Worm (Caenorhabditis elegans) whole organism, mixed stage, embryonic: ENCODE measurements around the gene C47A4.1.
A peak's percentile ranks its signal among the peaks of the same experiment; 100 is the strongest.

Experiments used
- M03D4.4 ChIP-seq: sonication (generic microtip); optimal IDR thresholded peaks from 2 replicates; lab custom pipeline; 2017; ENCODE audit warnings: mild to moderate bottlenecking, missing genetic modification characterization, missing compliant biosample characterization
- bed-3 ChIP-seq: fragments of 200-800 bp; sonication (Bioruptor generic); optimal IDR thresholded peaks from 3 replicates; lab custom pipeline; 2018; ENCODE audit warnings: mild to moderate bottlenecking, missing genetic modification characterization, moderate library complexity, missing compliant biosample characterization
- blmp-1 ChIP-seq: fragments of 150-350 bp; optimal IDR thresholded peaks from 2 replicates; lab custom pipeline; 2014; ENCODE audit warnings: missing biosample characterization, missing genetic modification characterization
- ceh-39 ChIP-seq: fragments of 150-350 bp; optimal IDR thresholded peaks from 2 replicates; lab custom pipeline; 2014; ENCODE audit warnings: missing biosample characterization, missing genetic modification characterization
- ceh-43 ChIP-seq: fragments of 200-800 bp; sonication (Bioruptor generic); optimal IDR thresholded peaks from 2 replicates; lab custom pipeline; 2018; ENCODE audit warnings: mild to moderate bottlenecking, missing genetic modification characterization, moderate library complexity, missing compliant biosample characterization
- ceh-83 ChIP-seq: fragments of 200-800 bp; sonication (Bioruptor generic); optimal IDR thresholded peaks from 2 replicates; lab custom pipeline; 2018; ENCODE audit warnings: mild to moderate bottlenecking, missing genetic modification characterization, missing compliant biosample characterization
- ces-1 ChIP-seq: fragments of 150-350 bp; optimal IDR thresholded peaks from 2 replicates; lab custom pipeline; 2014; ENCODE audit warnings: missing biosample characterization, missing genetic modification reagents, missing genetic modification characterization
- cnd-1 ChIP-seq: fragments of 200-800 bp; sonication (Bioruptor generic); optimal IDR thresholded peaks from 2 replicates; lab custom pipeline; 2018; ENCODE audit warnings: mild to moderate bottlenecking, missing genetic modification characterization, missing compliant biosample characterization
- drap-1 ChIP-seq: fragments of 200-800 bp; sonication (Bioruptor generic); optimal IDR thresholded peaks from 3 replicates; lab custom pipeline; 2018; ENCODE audit warnings: mild to moderate bottlenecking, missing genetic modification characterization, missing compliant biosample characterization
- elt-1 ChIP-seq: sonication (generic microtip); optimal IDR thresholded peaks from 2 replicates; lab custom pipeline; 2017; ENCODE audit warnings: missing genetic modification characterization, mild to moderate bottlenecking, missing compliant biosample characterization, antibody characterized with exemption, moderate library complexity, borderline replicate concordance; ENCODE audit not compliant: insufficient read depth
- elt-3 ChIP-seq: fragments of 150-350 bp; optimal IDR thresholded peaks from 2 replicates; lab custom pipeline; 2014; ENCODE audit warnings: missing biosample characterization, missing genetic modification characterization
- flh-1 ChIP-seq: fragments of 200-800 bp; sonication (Bioruptor generic); optimal IDR thresholded peaks from 2 replicates; lab custom pipeline; 2018; ENCODE audit warnings: mild to moderate bottlenecking, missing genetic modification characterization, moderate library complexity, missing compliant biosample characterization
- ham-2 ChIP-seq: fragments of 200-800 bp; sonication (Bioruptor generic); optimal IDR thresholded peaks from 2 replicates; lab custom pipeline; 2018; ENCODE audit warnings: mild to moderate bottlenecking, missing genetic modification characterization, missing compliant biosample characterization
- hlh-1 ChIP-seq: fragments of 150-350 bp; optimal IDR thresholded peaks from 2 replicates; lab custom pipeline; 2014; ENCODE audit warnings: missing biosample characterization, missing genetic modification reagents, missing genetic modification characterization
- lin-13 ChIP-seq: fragments of 150-350 bp; optimal IDR thresholded peaks from 2 replicates; lab custom pipeline; 2014; ENCODE audit warnings: missing biosample characterization, missing genetic modification characterization
- lsy-2 ChIP-seq: fragments of 150-350 bp; optimal IDR thresholded peaks from 2 replicates; lab custom pipeline; 2014; ENCODE audit warnings: missing biosample characterization, missing genetic modification characterization
- mab-5 ChIP-seq: fragments of 150-350 bp; optimal IDR thresholded peaks from 2 replicates; lab custom pipeline; 2014; ENCODE audit warnings: missing biosample characterization, missing genetic modification characterization
- mep-1 ChIP-seq: fragments of 150-350 bp; optimal IDR thresholded peaks from 2 replicates; lab custom pipeline; 2017; ENCODE audit warnings: missing biosample characterization, missing genetic modification reagents, missing genetic modification characterization, inconsistent platforms
- mls-2 ChIP-seq: sonication (generic microtip); optimal IDR thresholded peaks from 2 replicates; lab custom pipeline; 2016; ENCODE audit warnings: mild to moderate bottlenecking, missing genetic modification characterization, moderate library complexity, missing compliant biosample characterization
- nhr-12 ChIP-seq: fragments of 150-350 bp; optimal IDR thresholded peaks from 2 replicates; lab custom pipeline; 2014; ENCODE audit warnings: missing biosample characterization, missing genetic modification characterization
- nhr-2 ChIP-seq: fragments of 150-350 bp; optimal IDR thresholded peaks from 2 replicates; lab custom pipeline; 2014; ENCODE audit warnings: missing biosample characterization, missing genetic modification characterization
- nhr-237 ChIP-seq: fragments of 150-350 bp; optimal IDR thresholded peaks from 2 replicates; lab custom pipeline; 2014; ENCODE audit warnings: missing biosample characterization, missing genetic modification characterization
- nhr-28 ChIP-seq: fragments of 150-350 bp; optimal IDR thresholded peaks from 2 replicates; lab custom pipeline; 2014; ENCODE audit warnings: missing biosample characterization, missing genetic modification characterization
- nhr-76 ChIP-seq: sonication (generic microtip); optimal IDR thresholded peaks from 2 replicates; lab custom pipeline; 2017; ENCODE audit warnings: missing biosample characterization, missing genetic modification characterization
- pha-4 ChIP-seq: fragments of 150-350 bp; optimal IDR thresholded peaks from 2 replicates; lab custom pipeline; 2018; ENCODE audit warnings: missing biosample characterization, missing genetic modification reagents, missing genetic modification characterization
- sem-2 ChIP-seq: fragments of 200-800 bp; sonication (Bioruptor generic); optimal IDR thresholded peaks from 2 replicates; lab custom pipeline; 2018; ENCODE audit warnings: mild to moderate bottlenecking, missing genetic modification characterization, missing compliant biosample characterization
- snpc-4 ChIP-seq: fragments of 150-350 bp; optimal IDR thresholded peaks from 2 replicates; lab custom pipeline; 2014; ENCODE audit warnings: missing biosample characterization, missing genetic modification characterization
- sptf-1 ChIP-seq: sonication (generic microtip); optimal IDR thresholded peaks from 2 replicates; lab custom pipeline; 2017; ENCODE audit warnings: mild to moderate bottlenecking, missing genetic modification characterization, moderate library complexity, missing compliant biosample characterization
- tbx-8 ChIP-seq: fragments of 200-800 bp; sonication (Bioruptor generic); optimal IDR thresholded peaks from 2 replicates; lab custom pipeline; 2018; ENCODE audit warnings: mild to moderate bottlenecking, missing genetic modification characterization, moderate library complexity, missing compliant biosample characterization
- unc-120 ChIP-seq: sonication (generic microtip); optimal IDR thresholded peaks from 2 replicates; lab custom pipeline; 2017; ENCODE audit warnings: missing genetic modification characterization, missing compliant biosample characterization; ENCODE audit not compliant: poor library complexity, severe bottlenecking
- unc-39 ChIP-seq: fragments of 150-350 bp; optimal IDR thresholded peaks from 2 replicates; lab custom pipeline; 2014; ENCODE audit warnings: missing biosample characterization, missing genetic modification characterization
- unc-62 ChIP-seq: fragments of 150-350 bp; optimal IDR thresholded peaks from 2 replicates; lab custom pipeline; 2014; ENCODE audit warnings: missing biosample characterization, missing genetic modification reagents, missing genetic modification characterization
- zip-8 ChIP-seq: fragments of 150-350 bp; optimal IDR thresholded peaks from 2 replicates; lab custom pipeline; 2014; ENCODE audit warnings: missing biosample characterization, missing genetic modification characterization
- ztf-11 ChIP-seq: fragments of 150-350 bp; optimal IDR thresholded peaks from 2 replicates; lab custom pipeline; 2014; ENCODE audit warnings: missing biosample characterization, missing genetic modification characterization

C47A4.1 gene

ce11 chrIV:13707894-13708293 lies 8.3 kb downstream of the C47A4.1 start:
- TF ChIP-seq nhr-2 (tag; lab: Kevin White, UChicago) (peak; percentile 36), mab-5 (tag; lab: Kevin White, UChicago) (no peak), unc-62 (peak; percentile 65)
- TF ChIP-seq, all 35 proteins: peak for 2

- TF ChIP-seq ceh-39 (tag; lab: Kevin White, UChicago) (no peak), mls-2 (tag; lab: Kevin White, UChicago) (no peak), ceh-83 (no peak), sptf-1 (tag; lab: Kevin White, UChicago) (no peak), nhr-237 (tag; lab: Kevin White, UChicago) (no peak), elt-3 (tag; lab: Kevin White, UChicago) (no peak), ces-1 (GFP tag; lab: Kevin White, UChicago) (no peak), nhr-12 (no peak), ztf-11 (tag; lab: Kevin White, UChicago) (no peak), bed-3 (GFP tag; lab: Kevin White, UChicago) (no peak), unc-39 (tag; lab: Kevin White, UChicago) (no peak), drap-1 (GFP tag; lab: Kevin White, UChicago) (no peak), ceh-43 (GFP tag; lab: Kevin White, UChicago) (no peak), cnd-1 (tag; lab: Kevin White, UChicago) (no peak), sem-2 (GFP tag; lab: Kevin White, UChicago) (no peak), lsy-2 (no peak), elt-1 (tag; lab: Kevin White, UChicago) (peak; percentile 88), unc-120 (tag; lab: Kevin White, UChicago) (peak; percentile 42), zip-8 (tag; lab: Kevin White, UChicago) (no peak), snpc-4 (no peak), flh-1 (GFP tag; lab: Kevin White, UChicago) (no peak), hlh-1 (tag; lab: Kevin White, UChicago) (peak; percentile 72), nhr-2 (tag; lab: Kevin White, UChicago) (peak; percentile 89), nhr-28 (no peak), unc-62 (peak; percentile 100), blmp-1 (tag; lab: Kevin White, UChicago) (no peak), tbx-8 (GFP tag; lab: Kevin White, UChicago) (peak; percentile 18), mep-1 (tag; lab: Kevin White, UChicago) (no peak), pha-4 (tag; lab: Kevin White, UChicago) (no peak), M03D4.4 (tag; lab: Kevin White, UChicago) (no peak), ham-2 (GFP tag; lab: Kevin White, UChicago) (no peak), nhr-76 (tag; lab: Kevin White, UChicago) (no peak), lin-13 (tag; lab: Kevin White, UChicago) (no peak), mab-5 (tag; lab: Kevin White, UChicago) (peak; percentile 36)
- TF ChIP-seq, all 35 proteins: peak for 7
These were observed 12.3 kb downstream of the C47A4.1 start, which contains the start of gene tlp-1 for ce11 chrIV:13703828-13704425. TSS of gene tlp-1 (minus strand) at chrIV:13704082.

ce11 chrIV:13702681-13703080 lies 13.5 kb downstream of the C47A4.1 start:
- TF ChIP-seq elt-3 (tag; lab: Kevin White, UChicago), result no peak
- TF ChIP-seq sptf-1 (tag; lab: Kevin White, UChicago), result no peak

ce11 chrIV:13701472-13701871 lies 14.7 kb downstream of the C47A4.1 start:
- TF ChIP-seq unc-120 (tag; lab: Kevin White, UChicago) (no peak), cnd-1 (tag; lab: Kevin White, UChicago) (peak; percentile 6)
